Fruit fly (Drosophila melanogaster) whole organism, embryonic: ENCODE data around the gene CG42784.
A peak's percentile ranks its signal among the peaks of the same experiment; 100 is the strongest.

Experiments used
- CG10431 ChIP-seq: fragments of 200-800 bp; sonication (Bioruptor generic); optimal IDR thresholded peaks from 3 replicates; lab custom pipeline; 2018; ENCODE audit warnings: missing biosample characterization, mild to moderate bottlenecking, missing genetic modification characterization
- CG10959 ChIP-seq: fragments of 200-800 bp; sonication (Bioruptor generic); IDR thresholded peaks from 2 replicates; pipeline ENCODE4 v1.3.6; 2022; ENCODE audit warnings: missing biosample characterization, missing genetic modification characterization
- CG11723 ChIP-seq: fragments of 200-800 bp; sonication (Bioruptor generic); optimal IDR thresholded peaks from 2 replicates; lab custom pipeline; 2017; ENCODE audit warnings: missing biosample characterization, mild to moderate bottlenecking, missing genetic modification characterization
- CG12104 ChIP-seq: fragments of 200-800 bp; sonication (Bioruptor generic); optimal IDR thresholded peaks from 3 replicates; lab custom pipeline; 2016; ENCODE audit warnings: missing biosample characterization, missing genetic modification characterization
- CG12219 ChIP-seq: fragments of 200-800 bp; sonication (Bioruptor generic); optimal IDR thresholded peaks from 3 replicates; lab custom pipeline; 2018; ENCODE audit warnings: missing biosample characterization, mild to moderate bottlenecking, missing genetic modification characterization
- CG12299 ChIP-seq: fragments of 200-800 bp; sonication (Bioruptor generic); optimal IDR thresholded peaks from 2 replicates; lab custom pipeline; 2018; ENCODE audit warnings: missing biosample characterization, mild to moderate bottlenecking, missing genetic modification characterization
- CG1233 ChIP-seq: fragments of 200-800 bp; sonication (Bioruptor generic); optimal IDR thresholded peaks from 4 replicates; lab custom pipeline; 2018; ENCODE audit warnings: missing biosample characterization, mild to moderate bottlenecking, missing genetic modification characterization
- CG13775 ChIP-seq: fragments of 200-800 bp; sonication (Bioruptor generic); optimal IDR thresholded peaks from 3 replicates; lab custom pipeline; 2017; ENCODE audit warnings: missing biosample characterization, mild to moderate bottlenecking, missing genetic modification characterization
- CG14710 ChIP-seq: fragments of 200-800 bp; sonication (Bioruptor generic); optimal IDR thresholded peaks from 3 replicates; lab custom pipeline; 2019; ENCODE audit warnings: missing biosample characterization, mild to moderate bottlenecking, missing genetic modification characterization, moderate library complexity
- CG14965 ChIP-seq: fragments of 200-800 bp; sonication (Bioruptor generic); optimal IDR thresholded peaks from 2 replicates; lab custom pipeline; 2016; ENCODE audit warnings: missing biosample characterization, missing genetic modification characterization, borderline replicate concordance
- CG15011 ChIP-seq: fragments of 200-800 bp; sonication (Bioruptor generic); optimal IDR thresholded peaks from 3 replicates; lab custom pipeline; 2018; ENCODE audit warnings: missing biosample characterization, mild to moderate bottlenecking, missing genetic modification characterization
- CG16779 ChIP-seq: fragments of 200-800 bp; sonication (Bioruptor generic); IDR thresholded peaks from 2 replicates; pipeline ENCODE4 v1.3.6; 2022; ENCODE audit warnings: missing biosample characterization, missing genetic modification characterization
- CG1792 ChIP-seq: fragments of 200-800 bp; sonication (Bioruptor generic); optimal IDR thresholded peaks from 2 replicates; lab custom pipeline; 2016; ENCODE audit warnings: missing biosample characterization, missing genetic modification characterization
- CG31388 ChIP-seq: fragments of 200-800 bp; sonication (Bioruptor generic); optimal IDR thresholded peaks from 2 replicates; lab custom pipeline; 2016; ENCODE audit warnings: missing biosample characterization, missing genetic modification characterization
- CG3281 ChIP-seq: fragments of 200-800 bp; sonication (Bioruptor generic); optimal IDR thresholded peaks from 3 replicates; lab custom pipeline; 2017; ENCODE audit warnings: missing biosample characterization, mild to moderate bottlenecking, missing genetic modification characterization
- CG34422 ChIP-seq: fragments of 200-800 bp; sonication (Bioruptor generic); IDR thresholded peaks from 3 replicates; pipeline ENCODE4 v1.3.6; 2022; ENCODE audit warnings: missing biosample characterization, missing genetic modification characterization
- CG4404 ChIP-seq: fragments of 200-800 bp; sonication (Bioruptor generic); IDR thresholded peaks from 2 replicates; pipeline ENCODE4 v1.3.6; 2022; ENCODE audit warnings: missing biosample characterization, missing genetic modification characterization
- CG4707 ChIP-seq: fragments of 200-800 bp; sonication (Bioruptor generic); optimal IDR thresholded peaks from 2 replicates; lab custom pipeline; 2018; ENCODE audit warnings: missing biosample characterization, mild to moderate bottlenecking, missing genetic modification characterization, moderate library complexity
- CG7745 ChIP-seq: fragments of 200-800 bp; sonication (Bioruptor generic); optimal IDR thresholded peaks from 2 replicates; lab custom pipeline; 2018; ENCODE audit warnings: missing biosample characterization, mild to moderate bottlenecking, missing genetic modification characterization, moderate library complexity
- CG8765 ChIP-seq: fragments of 200-800 bp; sonication (Bioruptor generic); IDR thresholded peaks from 2 replicates; pipeline ENCODE4 v1.3.6; 2022; ENCODE audit warnings: missing biosample characterization, missing genetic modification characterization
- CTCF ChIP-seq: fragments of 200-800 bp; sonication (Bioruptor generic); optimal IDR thresholded peaks from 2 replicates; lab custom pipeline; 2017; ENCODE audit warnings: missing biosample characterization, mild to moderate bottlenecking, missing genetic modification characterization, moderate library complexity
- Dip3 ChIP-seq: fragments of 200-800 bp; sonication (Bioruptor generic); optimal IDR thresholded peaks from 3 replicates; lab custom pipeline; 2016; ENCODE audit warnings: missing biosample characterization, missing genetic modification characterization
- Dll ChIP-seq: fragments of 200-800 bp; sonication (Bioruptor generic); IDR thresholded peaks from 4 replicates; pipeline ENCODE4 v1.3.6; 2022; ENCODE audit warnings: missing biosample characterization, missing genetic modification characterization; ENCODE audit not compliant: partially characterized antibody
- Ets65A ChIP-seq: fragments of 200-800 bp; sonication (Bioruptor generic); peaks from one replicate; lab custom pipeline; 2016; ENCODE audit warnings: missing biosample characterization, missing genetic modification characterization
- Fer1 ChIP-seq: fragments of 200-800 bp; sonication (Bioruptor generic); optimal IDR thresholded peaks from 2 replicates; lab custom pipeline; 2017; ENCODE audit warnings: missing biosample characterization, mild to moderate bottlenecking, missing genetic modification characterization
- H15 ChIP-seq: fragments of 200-800 bp; sonication (Bioruptor generic); IDR thresholded peaks from 3 replicates; pipeline ENCODE4 v1.3.6; 2022; ENCODE audit warnings: missing biosample characterization, missing genetic modification characterization
- Hr39 ChIP-seq: fragments of >200 bp; optimal IDR thresholded peaks from 2 replicates; lab custom pipeline; 2017
- Oaz ChIP-seq: fragments of 200-800 bp; sonication (Bioruptor generic); IDR thresholded peaks from 2 replicates; pipeline ENCODE4 v1.3.6; 2022; ENCODE audit warnings: missing biosample characterization, missing genetic modification characterization
- Pdp1 ChIP-seq, 2 experiments: fragments of 200-800 bp; sonication (Bioruptor generic); optimal IDR thresholded peaks; 3 replicates each; lab custom pipeline; 2016; ENCODE audit warnings: missing biosample characterization in 2 of 2, missing genetic modification characterization in 2 of 2, mild to moderate bottlenecking in 1 of 2, moderate library complexity in 1 of 2
- Rfx ChIP-seq: fragments of 200-800 bp; sonication (Bioruptor generic); IDR thresholded peaks from 2 replicates; pipeline ENCODE4 v1.3.6; 2022; ENCODE audit warnings: missing biosample characterization, missing genetic modification characterization
- Sry-δ ChIP-seq: fragments of 200-800 bp; sonication (Bioruptor generic); optimal IDR thresholded peaks from 2 replicates; lab custom pipeline; 2016; ENCODE audit warnings: missing biosample characterization, missing genetic modification characterization
- Taf1 ChIP-seq: fragments of 200-800 bp; sonication (Bioruptor generic); IDR thresholded peaks from 2 replicates; pipeline ENCODE4 v1.3.6; 2022; ENCODE audit warnings: missing biosample characterization, missing genetic modification characterization
- bigmax ChIP-seq: fragments of 200-800 bp; sonication (Bioruptor generic); optimal IDR thresholded peaks from 2 replicates; lab custom pipeline; 2018; ENCODE audit warnings: missing biosample characterization, mild to moderate bottlenecking, missing genetic modification characterization
- bsh ChIP-seq, 2 experiments: fragments of 200-800 bp; sonication (Bioruptor generic); optimal IDR thresholded peaks; 2 replicates each; lab custom pipeline; 2017 to 2018; ENCODE audit warnings: mild to moderate bottlenecking in 2 of 2, missing biosample characterization in 2 of 2, missing genetic modification characterization in 2 of 2, moderate library complexity in 1 of 2
- corto ChIP-seq: fragments of 200-800 bp; sonication (Bioruptor generic); optimal IDR thresholded peaks from 2 replicates; lab custom pipeline; 2016; ENCODE audit warnings: missing biosample characterization, mild to moderate bottlenecking, missing genetic modification characterization, moderate library complexity
- dpn ChIP-seq, 2 experiments: fragments of 200-800 bp; sonication (Bioruptor generic); optimal IDR thresholded peaks; 3 replicates each; lab custom pipeline; 2016; ENCODE audit warnings: missing biosample characterization in 2 of 2, missing genetic modification characterization in 2 of 2
- eyg ChIP-seq: fragments of 200-800 bp; sonication (Bioruptor generic); optimal IDR thresholded peaks from 3 replicates; lab custom pipeline; 2016; ENCODE audit warnings: missing biosample characterization, missing genetic modification characterization
- fd102C ChIP-seq: fragments of 200-800 bp; sonication (Bioruptor generic); optimal IDR thresholded peaks from 2 replicates; lab custom pipeline; 2018; ENCODE audit warnings: missing biosample characterization, mild to moderate bottlenecking, missing genetic modification characterization, moderate library complexity
- fd3F ChIP-seq: fragments of 200-800 bp; sonication (Bioruptor generic); optimal IDR thresholded peaks from 2 replicates; lab custom pipeline; 2018; ENCODE audit warnings: missing biosample characterization, mild to moderate bottlenecking, missing genetic modification characterization, moderate library complexity
- hb ChIP-seq: fragments of 200-800 bp; sonication (Bioruptor generic); IDR thresholded peaks from 3 replicates; pipeline ENCODE4 v1.3.6; 2022; ENCODE audit warnings: missing biosample characterization, missing genetic modification characterization; ENCODE audit not compliant: partially characterized antibody
- inv ChIP-seq: fragments of 200-800 bp; sonication (Bioruptor generic); IDR thresholded peaks from 2 replicates; pipeline ENCODE4 v1.3.6; 2022; ENCODE audit warnings: missing biosample characterization, missing genetic modification characterization; ENCODE audit not compliant: partially characterized antibody
- jigr1 ChIP-seq: fragments of 200-800 bp; sonication (Bioruptor generic); IDR thresholded peaks from 3 replicates; pipeline ENCODE4 v1.3.6; 2022; ENCODE audit warnings: missing biosample characterization, missing genetic modification characterization
- kay ChIP-seq: fragments of 200-800 bp; sonication (Bioruptor generic); optimal IDR thresholded peaks from 2 replicates; lab custom pipeline; 2016; ENCODE audit warnings: missing biosample characterization, missing genetic modification characterization
- phol ChIP-seq: fragments of 200-800 bp; sonication (Bioruptor generic); optimal IDR thresholded peaks from 3 replicates; lab custom pipeline; 2018; ENCODE audit warnings: missing biosample characterization, mild to moderate bottlenecking, missing genetic modification characterization, moderate library complexity
- pum ChIP-seq: fragments of 200-800 bp; sonication (Bioruptor generic); optimal IDR thresholded peaks from 2 replicates; lab custom pipeline; 2016; ENCODE audit warnings: missing biosample characterization, missing genetic modification characterization
- ttk ChIP-seq: fragments of 200-800 bp; sonication (Bioruptor generic); IDR thresholded peaks from 2 replicates; pipeline ENCODE4 v2.1.2; 2022; ENCODE audit warnings: missing biosample characterization, missing genetic modification characterization
- twi ChIP-seq: fragments of 200-800 bp; optimal IDR thresholded peaks from 2 replicates; lab custom pipeline; 2019; ENCODE audit warnings: missing biosample characterization, mild to moderate bottlenecking, missing genetic modification characterization, moderate library complexity
- unc-4 ChIP-seq: fragments of 200-800 bp; sonication (Bioruptor generic); IDR thresholded peaks from 2 replicates; pipeline ENCODE4 v1.3.6; 2022; ENCODE audit warnings: missing biosample characterization, missing genetic modification characterization; ENCODE audit not compliant: partially characterized antibody
- vvl ChIP-seq: fragments of 200-800 bp; sonication (Bioruptor generic); IDR thresholded peaks from 2 replicates; pipeline ENCODE4 v1.3.6; 2022; ENCODE audit warnings: missing biosample characterization, missing genetic modification characterization
- wor ChIP-seq: fragments of 200-800 bp; sonication (Bioruptor generic); IDR thresholded peaks from 2 replicates; pipeline ENCODE4 v1.3.6; 2022; ENCODE audit warnings: missing biosample characterization, missing genetic modification characterization
- zfh2 ChIP-seq: fragments of 200-800 bp; sonication (Bioruptor generic); optimal IDR thresholded peaks from 2 replicates; lab custom pipeline; 2016; ENCODE audit warnings: missing biosample characterization, missing genetic modification characterization

CG42784 gene

dm6 chr2L:13378488-13378964 lies 36.7 kb upstream of the CG42784 start, which contains the start of the genes CG9302 and beta'COP (continued):
- 0 out of 2 replicates have a peak, but pooled peaks have one; percentile 24 for TF ChIP-seq Taf1 (GFP tag; lab: Robert Waterston, UW)
- TF ChIP-seq Hr39 (lab: Kevin White, UChicago): no peak
- TF ChIP-seq CG1233 (GFP tag; lab: Kevin White, UChicago): peak; percentile 36
- no peak for TF ChIP-seq CTCF (GFP tag; lab: Kevin White, UChicago)
- TF ChIP-seq CG16779 (GFP tag; lab: Robert Waterston, UW): no peak
- TF ChIP-seq CG12104 (GFP tag; lab: Kevin White, UChicago): peak; percentile 64
- peak; percentile 17 for TF ChIP-seq CG10431
- no peak for TF ChIP-seq corto (GFP tag; lab: Kevin White, UChicago)
- peak; percentile 65 for TF ChIP-seq twi
- TF ChIP-seq CG8765 (GFP tag; lab: Robert Waterston, UW): peak; percentile 15; the same call in 1 of the 2 replicates
- TF ChIP-seq CG14965 (GFP tag; lab: Kevin White, UChicago): no peak
- TF ChIP-seq Dll (GFP tag; lab: Robert Waterston, UW): peak; percentile 76
- TF ChIP-seq phol (tag; lab: Kevin White, UChicago): peak; percentile 81
- TF ChIP-seq Dip3 (GFP tag; lab: Kevin White, UChicago): peak; percentile 37
- TF ChIP-seq CG10959 (GFP tag; lab: Robert Waterston, UW): no peak
- TF ChIP-seq Oaz (GFP tag; lab: Robert Waterston, UW): no peak
- peak; percentile 61; the same call in 2 of the 3 replicates for TF ChIP-seq jigr1 (GFP tag; lab: Robert Waterston, UW)
- no peak for TF ChIP-seq CG4707 (GFP tag; lab: Kevin White, UChicago)
- no peak for TF ChIP-seq vvl (GFP tag; lab: Robert Waterston, UW)
- no peak for TF ChIP-seq CG12299
- TF ChIP-seq fd102C: no peak
- no peak for TF ChIP-seq CG11723 (GFP tag; lab: Kevin White, UChicago)
- TF ChIP-seq Ets65A (GFP tag; lab: Kevin White, UChicago): peak; percentile 93
- TF ChIP-seq CG1792 (GFP tag; lab: Kevin White, UChicago): no peak
- TF ChIP-seq fd3F (GFP tag; lab: Kevin White, UChicago): peak; percentile 56
- TF ChIP-seq CG7745 (tag; lab: Kevin White, UChicago): no peak
- peak; percentile 76 for TF ChIP-seq Rfx
- peak; percentile 60 for TF ChIP-seq Fer1 (GFP tag; lab: Kevin White, UChicago)
- peak; percentile 85 for TF ChIP-seq Sry-δ (GFP tag; lab: Kevin White, UChicago)
- TF ChIP-seq bsh (GFP tag; optimal IDR thresholded peaks at IDR 0.05; lab: Kevin White, UChicago): peak; percentile 29 to 42
- no peak for TF ChIP-seq CG12219 (GFP tag; lab: Kevin White, UChicago)
- 0 out of 3 replicates have a peak, but pooled peaks have one; percentile 21 for TF ChIP-seq hb (GFP tag; lab: Robert Waterston, UW)
- TF ChIP-seq dpn (GFP tag; optimal IDR thresholded peaks at IDR 0.05; lab: Kevin White, UChicago): peak; percentile 31 to 63
- peak; percentile 83 for TF ChIP-seq CG13775 (GFP tag; lab: Kevin White, UChicago)
- TF ChIP-seq bigmax (GFP tag; lab: Kevin White, UChicago): peak; percentile 31
- TF ChIP-seq Pdp1 (GFP tag; optimal IDR thresholded peaks at IDR 0.05; lab: Kevin White, UChicago): peak; percentile 15 to 57
- no peak for TF ChIP-seq eyg
- no peak for TF ChIP-seq CG15011 (GFP tag; lab: Kevin White, UChicago)
- peak; percentile 81 for TF ChIP-seq CG14710 (tag; lab: Kevin White, UChicago)
- TF ChIP-seq inv: peak; percentile 68
- TF ChIP-seq ttk (GFP tag; lab: Robert Waterston, UW): no peak
- peak; percentile 64 for TF ChIP-seq zfh2
- no peak for TF ChIP-seq H15
- TF ChIP-seq wor (GFP tag; lab: Robert Waterston, UW): no peak; the same call in 1 of the 2 replicates
- TF ChIP-seq CG31388 (GFP tag; lab: Kevin White, UChicago): no peak
- peak; percentile 72 for TF ChIP-seq CG4404 (GFP tag; lab: Robert Waterston, UW)
- TF ChIP-seq CG34422 (GFP tag; lab: Robert Waterston, UW): 0 out of 3 replicates have a peak, but pooled peaks have one; percentile 57
- TF ChIP-seq unc-4: peak; percentile 71
- TF ChIP-seq kay (GFP tag; lab: Kevin White, UChicago): peak; percentile 75
- TF ChIP-seq pum (GFP tag; lab: Kevin White, UChicago): peak; percentile 47
- peak; percentile 81 for TF ChIP-seq CG3281 (GFP tag; lab: Kevin White, UChicago)
